Worm (Caenorhabditis elegans) whole organism, L2 larva: ENCODE results near the gene T05A7.11.

Experiments
- alr-1 ChIP-seq: fragments of 150-350 bp; optimal IDR thresholded peaks from 2 replicates; lab custom pipeline; 2014; ENCODE audit warnings: missing biosample characterization, missing genetic modification characterization
- egl-27 ChIP-seq: sonication (generic microtip); optimal IDR thresholded peaks from 3 replicates; lab custom pipeline; 2017; ENCODE audit warnings: missing biosample characterization, missing genetic modification reagents, missing genetic modification characterization
- elt-1 ChIP-seq: fragments of 150-350 bp; optimal IDR thresholded peaks from 2 replicates; lab custom pipeline; 2014; ENCODE audit warnings: missing biosample characterization, missing genetic modification characterization
- lin-11 ChIP-seq: fragments of 150-350 bp; sonication (generic microtip); optimal IDR thresholded peaks from 2 replicates; lab custom pipeline; 2014; ENCODE audit warnings: missing biosample characterization, missing genetic modification characterization, inconsistent platforms, mixed read lengths
- lin-39 ChIP-seq: fragments of 150-350 bp; optimal IDR thresholded peaks from 2 replicates; lab custom pipeline; 2014; ENCODE audit warnings: missing biosample characterization, missing genetic modification reagents, missing genetic modification characterization
- lsy-2 ChIP-seq, 2 experiments: fragments of 150-350 bp in 1 of 2; sonication (generic microtip) in 1 of 2; optimal IDR thresholded peaks; 2 replicates each; lab custom pipeline; 2014 to 2017; ENCODE audit warnings: missing biosample characterization in 2 of 2, missing genetic modification characterization in 2 of 2
- mdl-1 ChIP-seq, 2 experiments: fragments of 150-350 bp in 1 of 2; sonication (generic microtip) in 1 of 2; optimal IDR thresholded peaks; 2 replicates each; lab custom pipeline; 2017; ENCODE audit warnings: missing biosample characterization in 2 of 2, missing genetic modification characterization in 2 of 2
- nhr-11 ChIP-seq: fragments of 150-350 bp; optimal IDR thresholded peaks from 2 replicates; lab custom pipeline; 2014; ENCODE audit warnings: missing biosample characterization, missing genetic modification characterization
- nhr-12 ChIP-seq: fragments of 150-350 bp; optimal IDR thresholded peaks from 2 replicates; lab custom pipeline; 2014; ENCODE audit warnings: missing biosample characterization, missing genetic modification characterization
- nhr-25 ChIP-seq: fragments of 150-350 bp; sonication (generic microtip); optimal IDR thresholded peaks from 3 replicates; lab custom pipeline; 2014; ENCODE audit warnings: missing biosample characterization, missing genetic modification characterization
- snpc-4 ChIP-seq: fragments of 150-350 bp; optimal IDR thresholded peaks from 2 replicates; lab custom pipeline; 2014; ENCODE audit warnings: missing biosample characterization, missing genetic modification characterization
- unc-39 ChIP-seq: fragments of 150-350 bp; optimal IDR thresholded peaks from 2 replicates; lab custom pipeline; 2014; ENCODE audit warnings: missing biosample characterization, missing genetic modification characterization
- unc-62 ChIP-seq: fragments of 150-350 bp; optimal IDR thresholded peaks from 2 replicates; lab custom pipeline; 2014; ENCODE audit warnings: missing biosample characterization, missing genetic modification reagents, missing genetic modification characterization
- ztf-11 ChIP-seq: sonication (generic microtip); optimal IDR thresholded peaks from 2 replicates; lab custom pipeline; 2017; ENCODE audit warnings: missing biosample characterization, missing genetic modification characterization

- TF ChIP-seq lsy-2 (tag; optimal IDR thresholded peaks at IDR 0.05; lab: Kevin White, UChicago) (peak in 1 of 2 experiments; percentile 8), alr-1 (tag; lab: Kevin White, UChicago) (no peak), nhr-25 (tag; lab: Kevin White, UChicago) (peak; percentile 3), mdl-1 (tag; optimal IDR thresholded peaks at IDR 0.05; lab: Kevin White, UChicago) (no peak), elt-1 (no peak), unc-39 (tag; lab: Kevin White, UChicago) (no peak), snpc-4 (tag; lab: Kevin White, UChicago) (no peak), ztf-11 (no peak), unc-62 (no peak), egl-27 (tag; lab: Kevin White, UChicago) (no peak), lin-39 (tag; lab: Kevin White, UChicago) (no peak), nhr-11 (no peak), nhr-12 (tag; lab: Kevin White, UChicago) (no peak), lin-11 (tag; lab: Kevin White, UChicago) (no peak)
These were observed 44.9 kb upstream of the T05A7.11 start, which contains the start of gene tag-151 for ce11 chrII:4710120-4710519.
